Worm (Caenorhabditis elegans) whole organism, early embryonic: ENCODE measurements around the gene C54D10.5.

Experiments
- B0310.2 ChIP-seq: sonication (generic microtip); optimal IDR thresholded peaks from 2 replicates; lab custom pipeline; 2016; ENCODE audit warnings: mild to moderate bottlenecking, missing genetic modification characterization, missing compliant biosample characterization
- F13C5.2 ChIP-seq: sonication (generic microtip); optimal IDR thresholded peaks from 2 replicates; lab custom pipeline; 2017; ENCODE audit warnings: mild to moderate bottlenecking, missing genetic modification characterization, inconsistent platforms, missing compliant biosample characterization
- aly-1 ChIP-seq: sonication (generic microtip); optimal IDR thresholded peaks from 2 replicates; lab custom pipeline; 2016; ENCODE audit warnings: missing genetic modification characterization, missing compliant biosample characterization
- ama-1 ChIP-seq: fragments of 150-350 bp; optimal IDR thresholded peaks from 2 replicates; lab custom pipeline; 2014
- ceh-13 ChIP-seq: fragments of 200-800 bp; sonication (Bioruptor generic); optimal IDR thresholded peaks from 2 replicates; lab custom pipeline; 2018; ENCODE audit warnings: mild to moderate bottlenecking, missing genetic modification characterization, missing compliant biosample characterization
- ceh-36 ChIP-seq: sonication (generic microtip); optimal IDR thresholded peaks from 2 replicates; lab custom pipeline; 2016; ENCODE audit warnings: missing genetic modification characterization, inconsistent platforms, missing compliant biosample characterization
- ets-7 ChIP-seq: sonication (generic microtip); optimal IDR thresholded peaks from 2 replicates; lab custom pipeline; 2016; ENCODE audit warnings: missing genotype, missing genetic modification characterization, missing compliant biosample characterization
- flt-1 ChIP-seq: fragments of 200-800 bp; sonication (Bioruptor generic); IDR thresholded peaks from 2 replicates; pipeline ENCODE4 v1.3.6; 2022; ENCODE audit warnings: missing genetic modification characterization, missing compliant biosample characterization
- hmbx-1 ChIP-seq: sonication (generic microtip); optimal IDR thresholded peaks from 2 replicates; lab custom pipeline; 2016; ENCODE audit warnings: mild to moderate bottlenecking, missing genetic modification characterization, missing compliant biosample characterization
- hmg-4 ChIP-seq: fragments of 200-800 bp; sonication (Bioruptor generic); optimal IDR thresholded peaks from 2 replicates; lab custom pipeline; 2018; ENCODE audit warnings: mild to moderate bottlenecking, missing genetic modification characterization, missing compliant biosample characterization
- hnd-1 ChIP-seq: sonication (generic microtip); optimal IDR thresholded peaks from 2 replicates; lab custom pipeline; 2016; ENCODE audit warnings: missing genetic modification characterization, missing compliant biosample characterization
- pes-1 ChIP-seq: fragments of 200-800 bp; sonication (Bioruptor generic); IDR thresholded peaks from 2 replicates; pipeline ENCODE4 v1.3.6; 2022; ENCODE audit warnings: missing genetic modification reagents, missing genetic modification characterization, missing compliant biosample characterization
- scrt-1 ChIP-seq: fragments of 200-800 bp; sonication (Bioruptor generic); IDR thresholded peaks from 2 replicates; pipeline ENCODE4 v1.3.6; 2022; ENCODE audit warnings: missing genetic modification characterization, missing compliant biosample characterization
- sea-1 ChIP-seq: fragments of 200-800 bp; sonication (Bioruptor generic); conservative IDR thresholded peaks from 2 replicates; pipeline ENCODE4 v1.3.6; 2022; ENCODE audit warnings: missing genetic modification characterization, missing compliant biosample characterization
- tbx-11 ChIP-seq: fragments of 200-800 bp; sonication (Bioruptor generic); IDR thresholded peaks from 2 replicates; pipeline ENCODE4 v1.3.6; 2022; ENCODE audit warnings: missing genetic modification characterization, missing compliant biosample characterization
- tbx-37 ChIP-seq: fragments of 200-800 bp; sonication (Bioruptor generic); conservative IDR thresholded peaks from 2 replicates; pipeline ENCODE4 v1.3.6; 2022; ENCODE audit warnings: missing genetic modification reagents, missing genetic modification characterization, missing compliant biosample characterization
- tra-4 ChIP-seq: sonication (generic microtip); optimal IDR thresholded peaks from 2 replicates; lab custom pipeline; 2017; ENCODE audit warnings: missing genetic modification characterization, missing compliant biosample characterization

C54D10.5 gene

DNA sequence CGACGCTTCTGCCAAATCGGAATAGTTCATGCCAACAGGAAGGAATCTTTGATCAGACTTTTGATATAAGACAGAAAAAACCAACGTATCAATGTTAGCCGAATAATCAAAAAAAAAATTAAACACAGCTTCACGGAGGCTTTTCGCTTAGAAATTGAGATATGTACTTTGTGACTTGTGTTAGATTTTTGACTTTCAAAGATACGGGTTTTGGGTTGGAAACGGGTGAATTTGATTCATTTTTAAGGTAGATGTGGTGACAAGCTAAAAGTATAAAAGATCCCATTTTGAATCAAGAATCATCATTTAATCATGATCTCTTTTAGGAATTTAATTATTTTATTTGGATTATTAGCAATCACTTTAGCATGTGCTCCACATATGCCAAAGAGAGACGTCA, 26.8 kb upstream of the C54D10.5 start, which contains the start of gene K01D12.8:
K01D12.8 (plus strand) TSS at position 301 of the 400 bp plus-strand sequence.
- TF ChIP-seq ceh-13 (GFP tag; lab: Kevin White, UChicago) (no peak), hnd-1 (tag; lab: Kevin White, UChicago) (no peak), tbx-11 (GFP tag; lab: Robert Waterston, UW) (no peak), tbx-37 (GFP tag; lab: Robert Waterston, UW) (no peak), ceh-36 (tag; lab: Kevin White, UChicago) (no peak), pes-1 (no peak), sea-1 (GFP tag; lab: Robert Waterston, UW) (no peak), F13C5.2 (no peak), tra-4 (tag; lab: Kevin White, UChicago) (no peak), ama-1 (lab: Kevin White, UChicago) (no peak), aly-1 (no peak), hmbx-1 (tag; lab: Kevin White, UChicago) (no peak), hmg-4 (GFP tag; lab: Kevin White, UChicago) (no peak), B0310.2 (no peak), flt-1 (GFP tag; lab: Robert Waterston, UW) (no peak), scrt-1 (GFP tag; lab: Robert Waterston, UW) (no peak), ets-7 (tag; lab: Kevin White, UChicago) (no peak)

DNA sequence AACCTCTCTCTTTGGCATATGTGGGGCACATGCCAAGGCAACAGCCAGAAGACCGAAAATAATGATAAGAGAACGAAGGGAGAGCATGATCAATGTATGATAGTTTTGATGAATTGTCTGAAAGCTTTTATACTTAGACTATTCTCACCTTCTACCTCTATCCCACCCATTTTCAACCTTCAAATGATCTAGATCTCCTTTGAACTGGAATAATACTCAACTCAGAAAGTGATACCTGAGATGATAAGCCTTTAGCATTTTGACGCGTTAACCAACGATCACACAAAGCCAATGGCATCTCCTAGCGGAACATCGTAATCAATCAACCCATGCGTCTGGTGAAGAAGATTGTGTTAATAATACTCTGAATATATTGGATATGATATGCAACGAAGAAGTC, 24.6 kb upstream of the C54D10.5 start, which contains the start of gene K01D12.9:
K01D12.9 (minus strand) TSS at position 101 of the 400 bp plus-strand sequence.
- TF ChIP-seq flt-1 (GFP tag; lab: Robert Waterston, UW) (no peak), tra-4 (tag; lab: Kevin White, UChicago) (no peak), ceh-13 (GFP tag; lab: Kevin White, UChicago) (no peak), F13C5.2 (no peak), sea-1 (GFP tag; lab: Robert Waterston, UW) (no peak), tbx-11 (GFP tag; lab: Robert Waterston, UW) (no peak), tbx-37 (GFP tag; lab: Robert Waterston, UW) (no peak), hmg-4 (GFP tag; lab: Kevin White, UChicago) (no peak)

DNA sequence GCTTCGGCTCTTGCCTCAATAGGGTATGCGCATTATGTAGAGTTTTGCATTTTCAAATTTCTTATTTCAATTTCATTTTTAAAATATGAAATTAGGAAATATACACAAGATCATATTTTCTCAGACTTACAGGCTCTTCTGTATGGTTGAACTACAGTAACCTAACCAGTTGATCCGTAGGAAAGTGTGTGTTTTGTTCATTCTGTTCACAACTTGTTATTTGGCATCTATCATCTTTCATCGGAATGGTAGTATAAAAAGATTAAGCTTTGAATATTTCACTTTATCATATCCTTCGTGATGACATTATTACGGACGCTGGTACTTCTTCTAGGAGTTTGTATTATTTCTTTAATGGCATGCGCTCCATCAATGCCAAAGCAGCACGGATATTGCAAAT, 23.2 kb upstream of the C54D10.5 start, which contains the start of gene K01D12.10:
K01D12.10 (plus strand) TSS at position 301 of the 400 bp plus-strand sequence.
- TF ChIP-seq F13C5.2 (no peak), ama-1 (lab: Kevin White, UChicago) (no peak), flt-1 (GFP tag; lab: Robert Waterston, UW) (no peak), hmbx-1 (tag; lab: Kevin White, UChicago) (no peak), hnd-1 (tag; lab: Kevin White, UChicago) (no peak), tra-4 (tag; lab: Kevin White, UChicago) (no peak), ets-7 (tag; lab: Kevin White, UChicago) (no peak), hmg-4 (GFP tag; lab: Kevin White, UChicago) (no peak)

DNA sequence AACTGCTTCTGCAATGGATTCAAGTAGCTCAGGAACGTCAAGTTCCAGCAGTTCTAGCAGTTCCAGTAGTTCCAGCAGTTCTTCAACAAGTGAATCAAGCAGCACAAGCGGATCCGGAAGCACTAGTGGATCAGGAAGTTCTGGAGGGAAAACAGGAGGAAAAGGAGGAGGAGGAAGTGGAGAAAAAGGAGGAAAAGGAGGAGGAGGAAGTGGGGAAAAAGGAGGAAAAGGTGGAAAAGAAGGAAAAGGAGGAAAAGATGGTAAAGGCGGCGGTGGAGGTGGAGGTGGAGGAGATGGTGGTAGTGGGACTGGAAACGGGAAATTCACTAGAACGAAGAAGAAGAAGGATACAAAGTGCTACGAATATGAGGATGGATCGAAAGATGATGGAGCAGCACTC, 22.6 kb upstream of the C54D10.5 start:
- TF ChIP-seq flt-1 (GFP tag; lab: Robert Waterston, UW) (no peak), tbx-11 (GFP tag; lab: Robert Waterston, UW) (no peak), tra-4 (tag; lab: Kevin White, UChicago) (no peak), ama-1 (lab: Kevin White, UChicago) (no peak), hmbx-1 (tag; lab: Kevin White, UChicago) (no peak)

DNA sequence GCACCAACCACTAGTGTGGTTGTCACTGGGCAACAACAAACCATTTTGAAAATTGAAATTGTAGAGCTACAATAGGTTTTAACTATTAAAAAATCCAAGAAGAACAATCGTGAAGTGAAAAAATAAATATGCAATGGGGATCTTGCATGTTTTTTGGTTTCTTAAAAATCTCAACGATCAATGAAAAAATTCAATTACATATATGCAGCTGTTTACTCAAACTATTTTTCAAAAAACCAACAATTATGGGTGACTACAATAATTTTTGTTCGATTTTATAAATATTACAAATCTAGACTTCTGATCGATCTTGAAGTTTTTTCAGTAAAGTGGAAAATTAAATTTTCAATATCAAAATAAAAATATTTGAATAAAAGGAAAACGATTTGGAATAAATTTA, 20.6 kb upstream of the C54D10.5 start, which contains the start of gene cdr-4:
cdr-4 (minus strand) TSS at position 101 of the 400 bp plus-strand sequence.
- TF ChIP-seq F13C5.2: no peak
- no peak for TF ChIP-seq tra-4 (tag; lab: Kevin White, UChicago)
- no peak for TF ChIP-seq tbx-11 (GFP tag; lab: Robert Waterston, UW)
- TF ChIP-seq ama-1 (lab: Kevin White, UChicago): no peak
- no peak for TF ChIP-seq ceh-36 (tag; lab: Kevin White, UChicago)
- no peak for TF ChIP-seq flt-1 (GFP tag; lab: Robert Waterston, UW)
- TF ChIP-seq ceh-13 (GFP tag; lab: Kevin White, UChicago): no peak

DNA sequence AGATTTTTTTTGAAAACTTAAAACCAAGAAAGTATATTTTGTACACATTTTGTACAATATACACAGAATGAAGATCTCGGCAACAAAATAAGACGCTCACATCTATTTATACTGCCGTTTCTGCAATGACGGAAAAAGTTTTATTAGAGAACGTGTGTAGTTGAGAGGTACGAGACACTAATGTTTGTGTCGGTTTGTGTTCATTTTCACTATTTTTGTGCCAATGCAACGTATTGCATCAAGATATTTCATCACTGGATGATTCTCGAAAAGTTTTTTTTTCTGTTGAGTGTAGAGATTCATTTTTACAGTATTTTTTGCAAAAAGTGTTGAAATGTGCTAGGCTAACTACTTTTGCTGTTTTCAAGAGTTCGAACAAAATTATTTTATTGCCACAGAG, 20.1 kb upstream of the C54D10.5 start:
- TF ChIP-seq flt-1 (GFP tag; lab: Robert Waterston, UW): no peak
- no peak for TF ChIP-seq pes-1
- TF ChIP-seq tbx-11 (GFP tag; lab: Robert Waterston, UW): no peak
- no peak for TF ChIP-seq scrt-1 (GFP tag; lab: Robert Waterston, UW)
- no peak for TF ChIP-seq tbx-37 (GFP tag; lab: Robert Waterston, UW)
- TF ChIP-seq tra-4 (tag; lab: Kevin White, UChicago): no peak
- no peak for TF ChIP-seq sea-1 (GFP tag; lab: Robert Waterston, UW)
- TF ChIP-seq aly-1: no peak
- no peak for TF ChIP-seq hmbx-1 (tag; lab: Kevin White, UChicago)
- TF ChIP-seq hnd-1 (tag; lab: Kevin White, UChicago): no peak
- TF ChIP-seq F13C5.2: no peak
- TF ChIP-seq ceh-36 (tag; lab: Kevin White, UChicago): no peak
- no peak for TF ChIP-seq ama-1 (lab: Kevin White, UChicago)
- no peak for TF ChIP-seq ets-7 (tag; lab: Kevin White, UChicago)
- TF ChIP-seq ceh-13 (GFP tag; lab: Kevin White, UChicago): no peak
- no peak for TF ChIP-seq hmg-4 (GFP tag; lab: Kevin White, UChicago)

DNA sequence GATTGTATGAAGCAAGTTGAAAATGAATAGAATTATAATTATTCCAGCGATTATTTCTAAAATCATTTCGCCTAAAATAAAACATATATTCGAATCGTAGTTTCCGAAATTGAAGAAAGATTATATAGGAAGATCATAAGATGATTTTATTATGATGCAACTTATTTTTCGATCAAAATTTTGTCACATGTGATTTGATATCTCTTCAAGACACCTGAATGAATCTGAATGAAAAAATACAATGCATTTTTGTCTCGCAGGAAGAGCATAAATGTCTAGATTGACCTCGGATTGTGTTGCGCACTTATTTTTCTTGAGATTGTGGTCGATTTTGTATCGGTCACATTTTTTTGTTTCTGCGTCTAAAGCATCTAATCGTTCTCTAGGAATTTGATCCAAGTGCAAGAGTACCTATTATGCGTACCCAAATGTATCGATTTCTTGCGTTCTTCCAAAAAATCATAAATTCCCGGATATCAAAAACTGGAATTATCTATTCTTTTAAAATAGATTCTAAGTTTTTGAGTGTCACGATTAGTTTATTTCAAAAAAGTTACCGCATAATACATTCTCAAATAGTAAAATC, 18.6 kb upstream of the C54D10.5 start, which contains the start of gene hrg-2:
hrg-2 (minus strand) TSS at position 98 of the 586 bp plus-strand sequence.
- TF ChIP-seq aly-1 (no peak), hmbx-1 (tag; lab: Kevin White, UChicago) (no peak), pes-1 (no peak), ceh-13 (GFP tag; lab: Kevin White, UChicago) (no peak), tbx-37 (GFP tag; lab: Robert Waterston, UW) (no peak), flt-1 (GFP tag; lab: Robert Waterston, UW) (no peak), sea-1 (GFP tag; lab: Robert Waterston, UW) (no peak), F13C5.2 (no peak), tra-4 (tag; lab: Kevin White, UChicago) (no peak), ets-7 (tag; lab: Kevin White, UChicago) (no peak), ama-1 (lab: Kevin White, UChicago) (no peak), hmg-4 (GFP tag; lab: Kevin White, UChicago) (no peak), B0310.2 (no peak), hnd-1 (tag; lab: Kevin White, UChicago) (no peak), tbx-11 (GFP tag; lab: Robert Waterston, UW) (no peak), scrt-1 (GFP tag; lab: Robert Waterston, UW) (no peak), ceh-36 (tag; lab: Kevin White, UChicago) (no peak)
